Worm (Caenorhabditis elegans) whole organism, L4/young adult: Measurements from ENCODE around the gene C17H12.8.

Experiments
- W03F9.2 ChIP-seq: fragments of 150-350 bp; optimal IDR thresholded peaks from 2 replicates; lab custom pipeline; 2014; ENCODE audit warnings: missing biosample characterization, missing genetic modification characterization
- dao-5 ChIP-seq: sonication (generic microtip); optimal IDR thresholded peaks from 2 replicates; lab custom pipeline; 2016; ENCODE audit warnings: missing genotype, missing genetic modification characterization, moderate library complexity, missing compliant biosample characterization
- him-1 ChIP-seq: sonication (generic microtip); optimal IDR thresholded peaks from 2 replicates; lab custom pipeline; 2016; ENCODE audit warnings: missing genotype, missing genetic modification reagents, missing genetic modification characterization, missing compliant biosample characterization

- no peak for TF ChIP-seq W03F9.2 (tag; lab: Kevin White, UChicago)
- TF ChIP-seq him-1 (tag; lab: Kevin White, UChicago) = no peak
- TF ChIP-seq dao-5 = no peak
These were observed 13.7 kb upstream of the C17H12.8 start, which contains the start of gene C17H12.37 for ce11 chrIV:6804815-6805214.
